Fruit fly (Drosophila melanogaster): ENCODE measurements around the gene erm.

erm gene

dm6 chr2L:1970312-1970929 lies at the start of gene erm:
Gene erm, minus strand, starts transcription at chr2L:1970362.
- TF ChIP-seq CG8478 (optimal IDR thresholded peaks at IDR 0.05), result peak; percentile 10
- TF ChIP-seq CTCF (optimal IDR thresholded peaks at IDR 0.05), result no peak

DNA sequence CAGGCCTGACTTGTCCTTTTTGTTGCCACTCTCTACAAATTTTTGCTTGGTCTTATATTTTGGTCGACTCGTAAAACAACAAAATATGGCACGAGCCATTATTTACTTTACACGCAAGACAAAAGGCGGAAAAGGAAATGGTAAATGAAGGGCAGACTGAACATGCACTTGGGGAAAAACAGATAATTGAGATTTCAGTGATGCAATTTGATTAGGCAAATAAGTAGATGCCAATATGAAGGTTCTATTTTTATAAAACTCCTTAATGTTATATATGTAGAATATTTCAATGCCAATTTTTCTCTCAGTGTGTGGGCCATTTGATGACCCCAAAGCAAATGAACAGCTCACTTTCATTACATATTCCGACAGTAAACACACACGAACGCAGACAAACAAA lies 45.0 kb upstream of the erm start:
- TF ChIP-seq CG8478 (optimal IDR thresholded peaks at IDR 0.05) (no peak), CTCF (optimal IDR thresholded peaks at IDR 0.05) (no peak)

- no peak for TF ChIP-seq CTCF (optimal IDR thresholded peaks at IDR 0.05)
- no peak for TF ChIP-seq CG8478 (optimal IDR thresholded peaks at IDR 0.05)
Observed at dm6 chr2L:2013836-2014434, 43.8 kb upstream of the erm start.

- no peak for TF ChIP-seq CG8478 (optimal IDR thresholded peaks at IDR 0.05)
- TF ChIP-seq CTCF (optimal IDR thresholded peaks at IDR 0.05), result no peak
Observed at dm6 chr2L:2013057-2013456, 42.9 kb upstream of the erm start.

- TF ChIP-seq CG8478 (optimal IDR thresholded peaks at IDR 0.05) (no peak), CTCF (optimal IDR thresholded peaks at IDR 0.05) (no peak)
Observed at dm6 chr2L:2011430-2011829, 41.3 kb upstream of the erm start.

dm6 chr2L:2010335-2011061 lies 40.3 kb upstream of the erm start:
- TF ChIP-seq CTCF (optimal IDR thresholded peaks at IDR 0.05) (no peak), CG8478 (optimal IDR thresholded peaks at IDR 0.05) (no peak)

- TF ChIP-seq CG8478 (optimal IDR thresholded peaks at IDR 0.05) (no peak), CTCF (optimal IDR thresholded peaks at IDR 0.05) (peak; percentile 1 to 30)
Observed at dm6 chr2L:2008980-2009954, 39.1 kb upstream of the erm start, which contains the start of gene CG4238. Gene CG4238, plus strand, starts transcription at chr2L:2009859.

dm6 chr2L:2008114-2008513 lies 38.0 kb upstream of the erm start, which contains the start of gene Nplp4:
Gene Nplp4, plus strand, starts transcription at chr2L:2008414.
- no peak for TF ChIP-seq CG8478 (optimal IDR thresholded peaks at IDR 0.05)
- TF ChIP-seq CTCF (optimal IDR thresholded peaks at IDR 0.05), result no peak

DNA sequence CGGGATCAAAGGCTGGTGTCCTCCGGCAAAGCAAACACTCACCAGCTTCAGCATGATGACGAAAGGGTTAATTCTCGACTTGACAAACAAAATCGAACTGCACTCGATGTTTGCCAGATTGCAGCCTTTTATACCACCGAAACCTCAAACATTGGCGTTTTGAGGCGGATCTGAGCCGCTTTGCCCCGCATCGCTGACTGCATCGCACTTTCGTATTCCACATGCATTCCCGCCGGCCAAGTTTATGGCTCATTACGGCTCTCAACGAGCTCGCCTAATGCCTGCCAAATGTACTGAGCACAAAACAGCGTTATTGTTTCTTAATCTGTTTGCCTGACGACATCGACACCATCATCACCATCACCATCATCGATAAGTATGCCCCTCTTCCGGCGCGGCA lies 36.9 kb upstream of the erm start, which contains the start of gene CG15353:
TSS of gene CG15353 (minus strand) at position 101 of the 400 bp plus-strand sequence.
- TF ChIP-seq CG8478 (optimal IDR thresholded peaks at IDR 0.05) (no peak), CTCF (optimal IDR thresholded peaks at IDR 0.05) (no peak)

dm6 chr2L:2006082-2006669 lies 36.0 kb upstream of the erm start, which contains the start of gene CG33543:
Gene CG33543, minus strand, starts transcription at chr2L:2006313.
- TF ChIP-seq CG8478 (optimal IDR thresholded peaks at IDR 0.05) (no peak), CTCF (optimal IDR thresholded peaks at IDR 0.05) (no peak)

- TF ChIP-seq CG8478 (optimal IDR thresholded peaks at IDR 0.05) (no peak), CTCF (optimal IDR thresholded peaks at IDR 0.05) (no peak)
Observed at dm6 chr2L:1992060-1992459, 21.9 kb upstream of the erm start, which contains the start of gene Obp22a. Gene Obp22a, minus strand, starts transcription at chr2L:1992160.

DNA sequence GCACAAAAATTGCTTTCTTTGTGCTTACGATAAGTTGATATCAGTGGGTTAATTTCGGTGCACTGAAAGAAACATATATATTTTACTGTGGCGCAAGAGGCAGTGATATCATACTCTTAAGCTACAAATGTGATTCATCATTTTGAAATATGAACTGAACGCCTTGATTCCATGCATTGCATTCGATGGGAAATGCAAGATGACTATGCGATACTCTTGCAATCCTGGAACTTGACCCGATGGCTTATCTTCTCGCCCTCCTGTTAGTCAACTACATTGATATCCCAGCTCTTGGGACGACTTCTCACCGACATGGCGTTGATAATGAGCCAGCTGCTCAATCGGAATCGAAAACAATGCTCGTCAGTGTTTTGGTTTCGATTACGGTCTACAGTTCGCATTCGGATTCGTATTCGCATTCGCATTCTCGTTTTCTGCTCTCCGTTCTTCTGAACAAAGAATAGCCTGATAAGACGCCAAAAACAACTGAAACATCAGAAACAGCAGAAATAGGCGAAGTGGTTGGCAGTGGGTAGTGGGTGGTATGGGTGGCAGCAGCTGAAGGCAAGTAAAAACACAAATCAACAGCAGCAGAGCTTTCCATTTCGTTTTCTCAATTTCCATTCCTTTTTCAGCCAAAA lies 19.2 kb upstream of the erm start:
- no peak for TF ChIP-seq CG8478 (optimal IDR thresholded peaks at IDR 0.05)

- TF ChIP-seq CTCF (optimal IDR thresholded peaks at IDR 0.05) (no peak), CG8478 (optimal IDR thresholded peaks at IDR 0.05) (no peak)
Observed at dm6 chr2L:1988192-1988561, 18.0 kb upstream of the erm start, which contains the start of gene Npc2a. Gene Npc2a, plus strand, starts transcription at chr2L:1988290.
